Fruit fly (Drosophila melanogaster) whole organism, embryonic: ENCODE measurements around the gene Nep7.
A peak's percentile ranks its signal among the peaks of the same experiment; 100 is the strongest.

ENCODE experiments used
- CG1024 ChIP-seq: fragments of 200-800 bp; sonication (Bioruptor generic); IDR thresholded peaks from 2 replicates; pipeline ENCODE4 v1.3.6; 2022; ENCODE audit warnings: missing biosample characterization, missing genetic modification characterization
- CG10321 ChIP-seq: fragments of 200-800 bp; sonication (Bioruptor generic); IDR thresholded peaks from 2 replicates; pipeline ENCODE4 v1.3.6; 2022; ENCODE audit warnings: missing biosample characterization, missing genetic modification characterization
- CG11696 ChIP-seq: fragments of 200-800 bp; sonication (Bioruptor generic); IDR thresholded peaks from 2 replicates; pipeline ENCODE4 v1.3.6; 2022; ENCODE audit warnings: missing biosample characterization, missing genetic modification characterization
- CG12155 ChIP-seq: fragments of 200-800 bp; sonication (Bioruptor generic); optimal IDR thresholded peaks from 3 replicates; lab custom pipeline; 2016; ENCODE audit warnings: missing biosample characterization, missing genetic modification characterization
- CG1233 ChIP-seq: fragments of 200-800 bp; sonication (Bioruptor generic); optimal IDR thresholded peaks from 4 replicates; lab custom pipeline; 2018; ENCODE audit warnings: missing biosample characterization, mild to moderate bottlenecking, missing genetic modification characterization
- CG14014 ChIP-seq: fragments of 200-800 bp; sonication (Bioruptor generic); IDR thresholded peaks from 2 replicates; pipeline ENCODE4 v1.3.6; 2022; ENCODE audit warnings: missing biosample characterization, missing genetic modification characterization
- CG14050 ChIP-seq: fragments of 200-800 bp; sonication (Bioruptor generic); IDR thresholded peaks from 3 replicates; pipeline ENCODE4 v1.3.6; 2022; ENCODE audit warnings: missing biosample characterization, missing genetic modification characterization
- CG15514 ChIP-seq: fragments of 200-800 bp; sonication (Bioruptor generic); optimal IDR thresholded peaks from 3 replicates; lab custom pipeline; 2017; ENCODE audit warnings: missing biosample characterization, missing genetic modification characterization, mild to moderate bottlenecking, moderate library complexity, missing genetic modification reagents
- CG18764 ChIP-seq: fragments of 200-800 bp; sonication (Bioruptor generic); optimal IDR thresholded peaks from 3 replicates; lab custom pipeline; 2016; ENCODE audit warnings: missing biosample characterization, missing genetic modification characterization
- CG2116 ChIP-seq: fragments of 200-800 bp; sonication (Bioruptor generic); optimal IDR thresholded peaks from 3 replicates; lab custom pipeline; 2018; ENCODE audit warnings: missing biosample characterization, mild to moderate bottlenecking, missing genetic modification characterization
- CG2199 ChIP-seq: fragments of 200-800 bp; sonication (Bioruptor generic); IDR thresholded peaks from 3 replicates; pipeline ENCODE4 v1.3.6; 2022; ENCODE audit warnings: missing biosample characterization, missing genetic modification characterization
- CG31224 ChIP-seq: fragments of 200-800 bp; sonication (Bioruptor generic); IDR thresholded peaks from 2 replicates; pipeline ENCODE4 v1.3.6; 2022; ENCODE audit warnings: missing biosample characterization, missing genetic modification characterization
- CG3281 ChIP-seq: fragments of 200-800 bp; sonication (Bioruptor generic); optimal IDR thresholded peaks from 3 replicates; lab custom pipeline; 2017; ENCODE audit warnings: missing biosample characterization, mild to moderate bottlenecking, missing genetic modification characterization
- CG34422 ChIP-seq: fragments of 200-800 bp; sonication (Bioruptor generic); IDR thresholded peaks from 3 replicates; pipeline ENCODE4 v1.3.6; 2022; ENCODE audit warnings: missing biosample characterization, missing genetic modification characterization
- CG3838 ChIP-seq: fragments of 200-800 bp; sonication (Bioruptor generic); optimal IDR thresholded peaks from 3 replicates; lab custom pipeline; 2016; ENCODE audit warnings: missing biosample characterization, missing genetic modification characterization
- CG5180 ChIP-seq: fragments of 200-800 bp; sonication (Bioruptor generic); optimal IDR thresholded peaks from 3 replicates; lab custom pipeline; 2017; ENCODE audit warnings: missing biosample characterization, missing genetic modification characterization, mild to moderate bottlenecking, moderate library complexity, missing genetic modification reagents
- CG7839 ChIP-seq: fragments of 200-800 bp; sonication (Bioruptor generic); optimal IDR thresholded peaks from 3 replicates; lab custom pipeline; 2018; ENCODE audit warnings: missing biosample characterization, mild to moderate bottlenecking, missing genetic modification characterization, moderate library complexity
- CG8359 ChIP-seq: fragments of 200-800 bp; sonication (Bioruptor generic); optimal IDR thresholded peaks from 2 replicates; lab custom pipeline; 2017; ENCODE audit warnings: missing biosample characterization, mild to moderate bottlenecking, missing genetic modification characterization, borderline replicate concordance
- CG8944 ChIP-seq: fragments of 200-800 bp; sonication (Bioruptor generic); optimal IDR thresholded peaks from 3 replicates; lab custom pipeline; 2016; ENCODE audit warnings: missing biosample characterization, missing genetic modification characterization
- Doc2 ChIP-seq: fragments of 200-800 bp; sonication (Bioruptor generic); IDR thresholded peaks from 2 replicates; pipeline ENCODE4 v1.3.6; 2022; ENCODE audit warnings: missing biosample characterization, missing genetic modification characterization
- Drgx ChIP-seq: fragments of 200-800 bp; sonication (Bioruptor generic); IDR thresholded peaks from 2 replicates; pipeline ENCODE4 v1.3.6; 2022; ENCODE audit warnings: missing biosample characterization, missing genetic modification characterization
- Fer3 ChIP-seq: fragments of 200-800 bp; sonication (Bioruptor generic); optimal IDR thresholded peaks from 2 replicates; lab custom pipeline; 2018; ENCODE audit warnings: missing biosample characterization, mild to moderate bottlenecking, missing genetic modification characterization, moderate library complexity
- H2.0 ChIP-seq: fragments of 200-800 bp; sonication (Bioruptor generic); IDR thresholded peaks from 2 replicates; pipeline ENCODE4 v1.3.6; 2022; ENCODE audit warnings: missing biosample characterization, missing genetic modification characterization
- Hr78 ChIP-seq, 2 experiments: fragments of 200-800 bp in 1 of 2; fragments of >200 bp in 1 of 2; sonication (Bioruptor generic) in 1 of 2; optimal IDR thresholded peaks; 2 replicates each; lab custom pipeline; 2017 to 2019; ENCODE audit warnings: missing biosample characterization in 2 of 2, missing genetic modification characterization in 2 of 2, mild to moderate bottlenecking in 1 of 2, moderate library complexity in 1 of 2
- Oaz ChIP-seq: fragments of 200-800 bp; sonication (Bioruptor generic); IDR thresholded peaks from 2 replicates; pipeline ENCODE4 v1.3.6; 2022; ENCODE audit warnings: missing biosample characterization, missing genetic modification characterization
- Oli ChIP-seq: fragments of 200-800 bp; sonication (Bioruptor generic); optimal IDR thresholded peaks from 2 replicates; lab custom pipeline; 2018; ENCODE audit warnings: missing biosample characterization, mild to moderate bottlenecking, missing genetic modification characterization, moderate library complexity
- Spps ChIP-seq: fragments of 200-800 bp; sonication (Bioruptor generic); optimal IDR thresholded peaks from 2 replicates; lab custom pipeline; 2018; ENCODE audit warnings: missing biosample characterization, mild to moderate bottlenecking, missing genetic modification characterization
- amos ChIP-seq: fragments of 200-800 bp; sonication (Bioruptor generic); IDR thresholded peaks from 2 replicates; pipeline ENCODE4 v1.3.6; 2022; ENCODE audit warnings: missing biosample characterization, missing genetic modification characterization; ENCODE audit not compliant: partially characterized antibody
- ara ChIP-seq: fragments of 200-800 bp; sonication (Bioruptor generic); IDR thresholded peaks from 2 replicates; pipeline ENCODE4 v1.3.6; 2022; ENCODE audit warnings: missing biosample characterization, missing genetic modification characterization
- ato ChIP-seq: fragments of 200-800 bp; sonication (Bioruptor generic); IDR thresholded peaks from 2 replicates; pipeline ENCODE4 v1.3.6; 2022; ENCODE audit warnings: missing biosample characterization, missing genetic modification characterization; ENCODE audit not compliant: partially characterized antibody
- cad ChIP-seq: fragments of >200 bp; optimal IDR thresholded peaks from 2 replicates; lab custom pipeline; 2017; ENCODE audit warnings: missing biosample characterization, missing genetic modification characterization
- danr ChIP-seq: fragments of 200-800 bp; sonication (Bioruptor generic); IDR thresholded peaks from 2 replicates; pipeline ENCODE4 v1.3.6; 2022; ENCODE audit warnings: missing biosample characterization, missing genetic modification characterization
- disco-r ChIP-seq: fragments of 200-800 bp; sonication (Bioruptor generic); optimal IDR thresholded peaks from 2 replicates; lab custom pipeline; 2016; ENCODE audit warnings: missing biosample characterization, missing genetic modification characterization
- fd3F ChIP-seq: fragments of 200-800 bp; sonication (Bioruptor generic); optimal IDR thresholded peaks from 2 replicates; lab custom pipeline; 2018; ENCODE audit warnings: missing biosample characterization, mild to moderate bottlenecking, missing genetic modification characterization, moderate library complexity
- ftz-f1 ChIP-seq: fragments of 200-800 bp; sonication (Bioruptor generic); optimal IDR thresholded peaks from 2 replicates; lab custom pipeline; 2016; ENCODE audit warnings: missing biosample characterization, missing genetic modification characterization
- gfzf ChIP-seq: fragments of 200-800 bp; sonication (Bioruptor generic); optimal IDR thresholded peaks from 2 replicates; lab custom pipeline; 2016; ENCODE audit warnings: missing biosample characterization, mild to moderate bottlenecking, missing genetic modification characterization, moderate library complexity
- gsb-n ChIP-seq: fragments of 200-800 bp; sonication (Bioruptor generic); optimal IDR thresholded peaks from 3 replicates; lab custom pipeline; 2018; ENCODE audit warnings: missing biosample characterization, mild to moderate bottlenecking, missing genetic modification characterization
- gt ChIP-seq: fragments of 200-800 bp; sonication (Bioruptor generic); IDR thresholded peaks from 2 replicates; pipeline ENCODE4 v1.3.6; 2022; ENCODE audit warnings: missing biosample characterization, missing genetic modification characterization
- kah ChIP-seq: fragments of 200-800 bp; sonication (Bioruptor generic); optimal IDR thresholded peaks from 2 replicates; lab custom pipeline; 2018; ENCODE audit warnings: missing biosample characterization, mild to moderate bottlenecking, missing genetic modification characterization
- ken ChIP-seq: fragments of 200-800 bp; sonication (Bioruptor generic); IDR thresholded peaks from 3 replicates; pipeline ENCODE4 v1.3.6; 2022; ENCODE audit warnings: missing biosample characterization, missing genetic modification characterization
- lbe ChIP-seq: fragments of 200-800 bp; sonication (Bioruptor generic); optimal IDR thresholded peaks from 2 replicates; lab custom pipeline; 2016; ENCODE audit warnings: missing biosample characterization, mild to moderate bottlenecking, missing genetic modification characterization
- lola ChIP-seq, 3 experiments: fragments of >200 bp in 2 of 3; fragments of 200-800 bp in 1 of 3; sonication (Bioruptor generic) in 1 of 3; optimal IDR thresholded peaks; 2 replicates each; lab custom pipeline; 2017 to 2019; ENCODE audit warnings: missing biosample characterization in 3 of 3, missing genetic modification characterization in 3 of 3, mild to moderate bottlenecking in 1 of 3, moderate library complexity in 1 of 3
- pnt ChIP-seq: fragments of 200-800 bp; sonication (Bioruptor generic); optimal IDR thresholded peaks from 3 replicates; lab custom pipeline; 2016; ENCODE audit warnings: missing biosample characterization, missing genetic modification characterization
- pzg ChIP-seq: fragments of 200-800 bp; sonication (Bioruptor generic); optimal IDR thresholded peaks from 3 replicates; lab custom pipeline; 2018; ENCODE audit warnings: missing biosample characterization, mild to moderate bottlenecking, missing genetic modification characterization, moderate library complexity
- seq ChIP-seq: fragments of 200-800 bp; sonication (Bioruptor generic); IDR thresholded peaks from 2 replicates; pipeline ENCODE4 v1.3.6; 2022; ENCODE audit warnings: missing biosample characterization, missing genetic modification characterization
- sqz ChIP-seq: fragments of 200-800 bp; sonication (Bioruptor generic); optimal IDR thresholded peaks from 3 replicates; lab custom pipeline; 2018; ENCODE audit warnings: missing biosample characterization, mild to moderate bottlenecking, missing genetic modification characterization
- ttk ChIP-seq: fragments of 200-800 bp; sonication (Bioruptor generic); IDR thresholded peaks from 2 replicates; pipeline ENCODE4 v2.1.2; 2022; ENCODE audit warnings: missing biosample characterization, missing genetic modification characterization
- vfl ChIP-seq: fragments of 200-800 bp; sonication (Bioruptor generic); optimal IDR thresholded peaks from 2 replicates; lab custom pipeline; 2016; ENCODE audit warnings: missing biosample characterization, missing genetic modification characterization
- vnd ChIP-seq: fragments of 200-800 bp; sonication (Bioruptor generic); IDR thresholded peaks from 3 replicates; pipeline ENCODE4 v1.3.6; 2022; ENCODE audit warnings: missing biosample characterization, missing genetic modification characterization; ENCODE audit not compliant: partially characterized antibody

Nep7 gene

dm6 chr3R:27916355-27917019, 38.2 kb upstream of the Nep7 start, which contains the start of the genes CG5003 and mRpS22 (continued):
- TF ChIP-seq danr (GFP tag; lab: Robert Waterston, UW) (0 out of 2 replicates have a peak, but pooled peaks have one; percentile 26), pnt (GFP tag; lab: Kevin White, UChicago) (no peak), kah (GFP tag; lab: Kevin White, UChicago) (no peak), Doc2 (GFP tag; lab: Robert Waterston, UW) (no peak), amos (GFP tag; lab: Robert Waterston, UW) (peak; percentile 41; the same call in 1 of the 2 replicates), CG14014 (GFP tag; lab: Robert Waterston, UW) (no peak), ara (GFP tag; lab: Robert Waterston, UW) (no peak), CG2199 (GFP tag; lab: Robert Waterston, UW) (no peak), CG5180 (GFP tag; lab: Kevin White, UChicago) (peak; percentile 3), fd3F (GFP tag; lab: Kevin White, UChicago) (peak; percentile 35), Oaz (GFP tag; lab: Robert Waterston, UW) (peak; percentile 35; the same call in 1 of the 2 replicates), CG14050 (GFP tag; lab: Robert Waterston, UW) (no peak), vnd (GFP tag; lab: Robert Waterston, UW) (0 out of 3 replicates have a peak, but pooled peaks have one; percentile 28), CG1024 (GFP tag; lab: Robert Waterston, UW) (no peak), Fer3 (tag; lab: Kevin White, UChicago) (peak; percentile 46), Spps (tag; lab: Kevin White, UChicago) (peak; percentile 3), ken (GFP tag; lab: Robert Waterston, UW) (no peak), pzg (GFP tag; lab: Kevin White, UChicago) (peak; percentile 22), CG3281 (GFP tag; lab: Kevin White, UChicago) (peak; percentile 69), lbe (GFP tag; lab: Kevin White, UChicago) (peak; percentile 29), seq (GFP tag; lab: Robert Waterston, UW) (no peak), disco-r (GFP tag; lab: Kevin White, UChicago) (no peak), CG8944 (GFP tag; lab: Kevin White, UChicago) (no peak), CG12155 (GFP tag; lab: Kevin White, UChicago) (peak; percentile 61), CG34422 (GFP tag; lab: Robert Waterston, UW) (no peak; the same call in 2 of the 3 replicates), CG1233 (GFP tag; lab: Kevin White, UChicago) (peak; percentile 59), cad (GFP tag; lab: Kevin White, UChicago) (no peak), CG2116 (GFP tag; lab: Kevin White, UChicago) (peak; percentile 51), Hr78 (GFP tag; optimal IDR thresholded peaks at IDR 0.05; lab: Kevin White, UChicago) (no peak), ttk (GFP tag; lab: Robert Waterston, UW) (0 out of 2 replicates have a peak, but pooled peaks have one; percentile 5), Drgx (GFP tag; lab: Robert Waterston, UW) (no peak), ftz-f1 (GFP tag; lab: Kevin White, UChicago) (no peak), CG3838 (GFP tag; lab: Kevin White, UChicago) (no peak), vfl (GFP tag; lab: Kevin White, UChicago) (peak; percentile 11), Oli (tag; lab: Kevin White, UChicago) (peak; percentile 28), lola (GFP tag; optimal IDR thresholded peaks at IDR 0.05; lab: Kevin White, UChicago) (peak in 1 of 3 experiments; percentile 60), gfzf (GFP tag; lab: Kevin White, UChicago) (peak; percentile 67), CG10321 (no peak), CG8359 (GFP tag; lab: Kevin White, UChicago) (no peak), CG18764 (GFP tag; lab: Kevin White, UChicago) (no peak), H2.0 (GFP tag; lab: Robert Waterston, UW) (peak; percentile 28), CG11696 (GFP tag; lab: Robert Waterston, UW) (no peak), gt (GFP tag; lab: Robert Waterston, UW) (no peak), CG31224 (GFP tag; lab: Robert Waterston, UW) (no peak; the same call in 1 of the 2 replicates), sqz (GFP tag; lab: Kevin White, UChicago) (peak; percentile 69), CG15514 (GFP tag; lab: Kevin White, UChicago) (peak; percentile 13), CG7839 (tag; lab: Kevin White, UChicago) (peak; percentile 70), gsb-n (tag; lab: Kevin White, UChicago) (peak; percentile 54), ato (GFP tag; lab: Robert Waterston, UW) (no peak)
